Fruit fly (Drosophila melanogaster) whole organism, prepupa: ENCODE results near the gene CG11367.

ENCODE experiments used
- Blimp-1 ChIP-seq: fragments of 200-800 bp; sonication (Bioruptor generic); optimal IDR thresholded peaks from 3 replicates; lab custom pipeline; 2017; ENCODE audit warnings: missing biosample characterization, missing genetic modification characterization, mild to moderate bottlenecking, moderate library complexity, missing genetic modification reagents
- CG10631 ChIP-seq: fragments of 200-800 bp; sonication (Bioruptor generic); optimal IDR thresholded peaks from 2 replicates; lab custom pipeline; 2016; ENCODE audit warnings: missing biosample characterization, missing genetic modification characterization
- CG10669 ChIP-seq: fragments of 200-800 bp; sonication (Bioruptor generic); optimal IDR thresholded peaks from 3 replicates; lab custom pipeline; 2018; ENCODE audit warnings: missing biosample characterization, mild to moderate bottlenecking, missing genetic modification characterization, moderate library complexity
- CG11294 ChIP-seq: fragments of 200-800 bp; sonication (Bioruptor generic); IDR thresholded peaks from 2 replicates; pipeline ENCODE4 v1.3.6; 2022; ENCODE audit warnings: missing biosample characterization, missing genetic modification characterization
- CG11762 ChIP-seq: fragments of 200-800 bp; sonication (Bioruptor generic); optimal IDR thresholded peaks from 3 replicates; lab custom pipeline; 2016; ENCODE audit warnings: missing biosample characterization, missing genetic modification characterization; ENCODE audit not compliant: insufficient read depth
- CG11902 ChIP-seq: fragments of 200-800 bp; sonication (Bioruptor generic); optimal IDR thresholded peaks from 3 replicates; lab custom pipeline; 2016; ENCODE audit warnings: missing biosample characterization, missing genetic modification characterization
- CG15336 ChIP-seq: fragments of 200-800 bp; sonication (Bioruptor generic); IDR thresholded peaks from 2 replicates; pipeline ENCODE4 v1.3.6; 2022; ENCODE audit warnings: missing biosample characterization, missing genetic modification characterization
- CG1621 ChIP-seq: fragments of 200-800 bp; sonication (Bioruptor generic); optimal IDR thresholded peaks from 3 replicates; lab custom pipeline; 2018; ENCODE audit warnings: missing biosample characterization, mild to moderate bottlenecking, missing genetic modification characterization
- CG16779 ChIP-seq: fragments of 200-800 bp; sonication (Bioruptor generic); optimal IDR thresholded peaks from 3 replicates; lab custom pipeline; 2017; ENCODE audit warnings: missing biosample characterization, mild to moderate bottlenecking, missing genetic modification characterization
- CG31627 ChIP-seq: fragments of 200-800 bp; sonication (Bioruptor generic); optimal IDR thresholded peaks from 3 replicates; lab custom pipeline; 2016; ENCODE audit warnings: missing biosample characterization, missing genetic modification characterization
- CG34406 ChIP-seq: fragments of 200-800 bp; sonication (Bioruptor generic); optimal IDR thresholded peaks from 3 replicates; lab custom pipeline; 2016; ENCODE audit warnings: missing biosample characterization, missing genetic modification characterization
- CG3919 ChIP-seq: fragments of 200-800 bp; sonication (Bioruptor generic); optimal IDR thresholded peaks from 3 replicates; lab custom pipeline; 2016; ENCODE audit warnings: missing biosample characterization, missing genetic modification characterization
- CG6163 ChIP-seq: fragments of 200-800 bp; sonication (Bioruptor generic); IDR thresholded peaks from 3 replicates; pipeline ENCODE4 v1.3.6; 2022; ENCODE audit warnings: missing biosample characterization, missing genetic modification characterization
- CG6276 ChIP-seq: fragments of 200-800 bp; sonication (Bioruptor generic); optimal IDR thresholded peaks from 2 replicates; lab custom pipeline; 2017; ENCODE audit warnings: missing biosample characterization, mild to moderate bottlenecking, missing genetic modification characterization
- CG6792 ChIP-seq: fragments of 200-800 bp; sonication (Bioruptor generic); optimal IDR thresholded peaks from 3 replicates; lab custom pipeline; 2016; ENCODE audit warnings: missing biosample characterization, missing genetic modification characterization
- CG6808 ChIP-seq: fragments of 200-800 bp; sonication (Bioruptor generic); optimal IDR thresholded peaks from 3 replicates; lab custom pipeline; 2017; ENCODE audit warnings: missing biosample characterization, missing genetic modification characterization, mild to moderate bottlenecking, moderate library complexity, missing genetic modification reagents
- CG6854 ChIP-seq: fragments of 200-800 bp; sonication (Bioruptor generic); optimal IDR thresholded peaks from 2 replicates; lab custom pipeline; 2017; ENCODE audit warnings: missing biosample characterization, mild to moderate bottlenecking, missing genetic modification characterization
- CG7368 ChIP-seq: fragments of 200-800 bp; sonication (Bioruptor generic); optimal IDR thresholded peaks from 3 replicates; lab custom pipeline; 2016; ENCODE audit warnings: missing biosample characterization, missing genetic modification characterization
- CG8119 ChIP-seq: fragments of 200-800 bp; sonication (Bioruptor generic); IDR thresholded peaks from 3 replicates; pipeline ENCODE4 v1.3.6; 2022; ENCODE audit warnings: missing biosample characterization, missing genetic modification characterization
- CG8319 ChIP-seq: fragments of 200-800 bp; sonication (Bioruptor generic); optimal IDR thresholded peaks from 3 replicates; lab custom pipeline; 2016; ENCODE audit warnings: missing biosample characterization, missing genetic modification characterization
- CG9139 ChIP-seq: fragments of 200-800 bp; sonication (Bioruptor generic); optimal IDR thresholded peaks from 3 replicates; lab custom pipeline; 2017; ENCODE audit warnings: missing biosample characterization, mild to moderate bottlenecking, missing genetic modification characterization
- Eip78C ChIP-seq: fragments of 200-800 bp; sonication (Bioruptor generic); peaks from one replicate; lab custom pipeline; 2016; ENCODE audit warnings: missing biosample characterization, missing genetic modification characterization
- Eip93F ChIP-seq: fragments of 200-800 bp; sonication (Bioruptor generic); optimal IDR thresholded peaks from 2 replicates; lab custom pipeline; 2016; ENCODE audit warnings: missing biosample characterization, mild to moderate bottlenecking, missing genetic modification characterization
- Ets21C ChIP-seq: fragments of 200-800 bp; sonication (Bioruptor generic); optimal IDR thresholded peaks from 3 replicates; lab custom pipeline; 2016; ENCODE audit warnings: missing biosample characterization, missing genetic modification characterization
- Ets96B ChIP-seq: fragments of 200-800 bp; optimal IDR thresholded peaks from 2 replicates; lab custom pipeline; 2019; ENCODE audit warnings: missing biosample characterization, mild to moderate bottlenecking, missing genetic modification characterization, moderate library complexity
- Gug ChIP-seq: fragments of 200-800 bp; sonication (Bioruptor generic); IDR thresholded peaks from 2 replicates; pipeline ENCODE4 v1.3.6; 2022; ENCODE audit warnings: missing biosample characterization, missing genetic modification characterization
- Hr38 ChIP-seq: sonication (Bioruptor generic); optimal IDR thresholded peaks from 2 replicates; lab custom pipeline; 2016; ENCODE audit warnings: missing biosample characterization, missing genetic modification characterization
- Hr39 ChIP-seq: fragments of 200-800 bp; sonication (Bioruptor generic); optimal IDR thresholded peaks from 2 replicates; lab custom pipeline; 2016; ENCODE audit warnings: missing biosample characterization, missing genetic modification characterization
- Hr4 ChIP-seq: fragments of 200-800 bp; sonication (Bioruptor generic); optimal IDR thresholded peaks from 3 replicates; lab custom pipeline; 2016; ENCODE audit warnings: missing biosample characterization, missing genetic modification characterization
- Lpt ChIP-seq: fragments of 200-800 bp; sonication (Bioruptor generic); optimal IDR thresholded peaks from 3 replicates; lab custom pipeline; 2016; ENCODE audit warnings: missing biosample characterization, missing genetic modification characterization
- Met ChIP-seq: fragments of 200-800 bp; sonication (Bioruptor generic); optimal IDR thresholded peaks from 3 replicates; lab custom pipeline; 2016; ENCODE audit warnings: missing biosample characterization, missing genetic modification characterization
- OdsH ChIP-seq: fragments of 200-800 bp; sonication (Bioruptor generic); optimal IDR thresholded peaks from 3 replicates; lab custom pipeline; 2016; ENCODE audit warnings: missing biosample characterization, missing genetic modification characterization
- Smox ChIP-seq: fragments of 200-800 bp; sonication (Bioruptor generic); optimal IDR thresholded peaks from 3 replicates; lab custom pipeline; 2016; ENCODE audit warnings: missing biosample characterization, missing genetic modification characterization
- Sox102F ChIP-seq: fragments of 200-800 bp; sonication (Bioruptor generic); optimal IDR thresholded peaks from 2 replicates; lab custom pipeline; 2016; ENCODE audit warnings: missing biosample characterization, mild to moderate bottlenecking, missing genetic modification characterization
- Sox14 ChIP-seq: fragments of 200-800 bp; sonication (Bioruptor generic); optimal IDR thresholded peaks from 3 replicates; lab custom pipeline; 2016; ENCODE audit warnings: missing biosample characterization, missing genetic modification characterization
- achi ChIP-seq: fragments of 200-800 bp; sonication (Bioruptor generic); optimal IDR thresholded peaks from 3 replicates; lab custom pipeline; 2016; ENCODE audit warnings: missing biosample characterization, missing genetic modification characterization
- acj6 ChIP-seq: fragments of 200-800 bp; sonication (Bioruptor generic); optimal IDR thresholded peaks from 3 replicates; lab custom pipeline; 2016; ENCODE audit warnings: missing biosample characterization, missing genetic modification characterization
- dsx ChIP-seq: fragments of 200-800 bp; optimal IDR thresholded peaks from 3 replicates; lab custom pipeline; 2019; ENCODE audit warnings: missing biosample characterization, mild to moderate bottlenecking, missing genetic modification characterization, moderate library complexity; ENCODE audit not compliant: poor library complexity, severe bottlenecking
- eg ChIP-seq: fragments of 200-800 bp; sonication (Bioruptor generic); IDR thresholded peaks from 3 replicates; pipeline ENCODE4 v1.3.6; 2022; ENCODE audit warnings: missing biosample characterization, missing genetic modification characterization
- fd59A ChIP-seq: fragments of 200-800 bp; sonication (Bioruptor generic); optimal IDR thresholded peaks from 2 replicates; lab custom pipeline; 2017; ENCODE audit warnings: missing biosample characterization, mild to moderate bottlenecking, missing genetic modification characterization, missing genetic modification reagents
- fd85E ChIP-seq: fragments of 200-800 bp; sonication (Bioruptor generic); optimal IDR thresholded peaks from 3 replicates; lab custom pipeline; 2016; ENCODE audit warnings: missing biosample characterization, missing genetic modification characterization
- lz ChIP-seq: fragments of 200-800 bp; sonication (Bioruptor generic); optimal IDR thresholded peaks from 3 replicates; lab custom pipeline; 2016; ENCODE audit warnings: missing biosample characterization, missing genetic modification characterization
- net ChIP-seq: fragments of 200-800 bp; sonication (Bioruptor generic); optimal IDR thresholded peaks from 3 replicates; lab custom pipeline; 2016; ENCODE audit warnings: missing biosample characterization, missing genetic modification characterization
- salr ChIP-seq, 2 experiments: fragments of 200-800 bp; sonication (Bioruptor generic); optimal IDR thresholded peaks; 3 replicates each; lab custom pipeline; 2016 to 2018; ENCODE audit warnings: missing biosample characterization in 2 of 2, missing genetic modification characterization in 2 of 2, mild to moderate bottlenecking in 1 of 2
- spab ChIP-seq: fragments of 200-800 bp; sonication (Bioruptor generic); optimal IDR thresholded peaks from 2 replicates; lab custom pipeline; 2017; ENCODE audit warnings: missing biosample characterization, mild to moderate bottlenecking, missing genetic modification characterization, missing genetic modification reagents
- ss ChIP-seq, 2 experiments: fragments of 200-800 bp; sonication (Bioruptor generic); optimal IDR thresholded peaks; 2 replicates in 1 of 2; 3 replicates in 1 of 2; lab custom pipeline; 2017 to 2018; ENCODE audit warnings: mild to moderate bottlenecking in 2 of 2, missing biosample characterization in 2 of 2, missing genetic modification characterization in 2 of 2, moderate library complexity in 1 of 2
- svp ChIP-seq: fragments of 200-800 bp; sonication (Bioruptor generic); peaks from one replicate; lab custom pipeline; 2016; ENCODE audit warnings: missing biosample characterization, missing genetic modification characterization
- topi ChIP-seq: fragments of 200-800 bp; sonication (Bioruptor generic); optimal IDR thresholded peaks from 3 replicates; lab custom pipeline; 2016; ENCODE audit warnings: missing biosample characterization, missing genetic modification characterization
- vri ChIP-seq: fragments of 200-800 bp; sonication (Bioruptor generic); optimal IDR thresholded peaks from 3 replicates; lab custom pipeline; 2016; ENCODE audit warnings: missing biosample characterization, mild to moderate bottlenecking, missing genetic modification characterization

The CG11367 gene

dm6 chr3L:22713605-22714004 is 14.3 kb upstream of the CG11367 start:
- TF ChIP-seq Eip78C (GFP tag; lab: Kevin White, UChicago) (peak; percentile 4), CG6854 (GFP tag; lab: Kevin White, UChicago) (no peak), ss (GFP tag; optimal IDR thresholded peaks at IDR 0.05; lab: Kevin White, UChicago) (no peak)

DNA sequence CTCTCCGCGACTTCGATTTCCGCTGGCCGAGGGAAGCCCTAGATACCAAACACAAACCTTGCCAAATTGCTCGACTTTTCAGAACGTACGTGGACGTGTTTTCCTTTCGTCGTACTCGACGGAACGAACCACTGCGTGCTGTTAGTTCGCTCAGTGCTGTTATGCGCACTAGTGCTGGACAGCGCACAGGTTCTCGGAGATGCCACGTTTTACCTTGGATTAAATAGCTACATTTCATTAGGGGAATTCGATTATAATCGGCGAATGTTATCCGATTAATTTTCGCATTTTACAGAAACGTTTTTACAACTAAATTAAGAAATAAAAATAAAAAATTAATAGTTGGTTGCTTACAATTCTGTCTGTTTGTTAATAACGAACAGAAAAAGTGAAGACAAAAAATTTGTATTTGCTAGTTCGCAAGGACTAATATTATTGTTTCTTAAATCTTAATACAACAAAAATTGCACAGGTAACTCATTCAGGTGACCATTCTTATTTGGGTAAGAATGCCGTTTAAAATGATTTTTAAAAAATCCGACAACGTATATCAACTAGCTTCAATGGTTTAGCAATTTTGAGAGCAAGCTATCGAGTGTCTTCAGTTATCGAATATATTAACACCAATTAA is 10.7 kb upstream of the CG11367 start, which contains the start of the genes ArfGAP3 and CG32452:
TSS of gene ArfGAP3 (minus strand) at position 441 of the 631 bp plus-strand sequence.
TSS of gene CG32452 (plus strand) at position 592 of the 631 bp plus-strand sequence.
- TF ChIP-seq net (GFP tag; lab: Kevin White, UChicago) (peak; percentile 6), vri (GFP tag; lab: Kevin White, UChicago) (no peak), CG15336 (no peak), eg (GFP tag; lab: Robert Waterston, UW) (peak; percentile 85), CG31627 (peak; percentile 71), Eip78C (GFP tag; lab: Kevin White, UChicago) (peak; percentile 76), CG7368 (peak; percentile 43), CG10669 (GFP tag; lab: Kevin White, UChicago) (no peak), CG3919 (GFP tag; lab: Kevin White, UChicago) (peak; percentile 72), CG11762 (GFP tag; lab: Kevin White, UChicago) (peak; percentile 24), Eip93F (GFP tag; lab: Kevin White, UChicago) (peak; percentile 19), CG10631 (GFP tag; lab: Kevin White, UChicago) (peak; percentile 75), fd85E (no peak), Sox102F (GFP tag; lab: Kevin White, UChicago) (no peak), Met (no peak), topi (GFP tag; lab: Kevin White, UChicago) (peak; percentile 67), CG11294 (GFP tag; lab: Robert Waterston, UW) (no peak; the same call in 1 of the 2 replicates), Smox (GFP tag; lab: Kevin White, UChicago) (no peak), Gug (GFP tag; lab: Robert Waterston, UW) (peak; percentile 63), Hr4 (GFP tag; lab: Kevin White, UChicago) (peak; percentile 76), Blimp-1 (GFP tag; lab: Kevin White, UChicago) (no peak), Ets21C (GFP tag; lab: Kevin White, UChicago) (peak; percentile 54), CG16779 (tag; lab: Kevin White, UChicago) (no peak), svp (GFP tag; lab: Kevin White, UChicago) (no peak), CG6808 (GFP tag; lab: Kevin White, UChicago) (no peak), Sox14 (GFP tag; lab: Kevin White, UChicago) (peak; percentile 54), CG9139 (no peak), CG1621 (peak; percentile 50), CG6163 (peak; percentile 78), CG8319 (GFP tag; lab: Kevin White, UChicago) (peak; percentile 45), OdsH (GFP tag; lab: Kevin White, UChicago) (peak; percentile 77), spab (GFP tag; lab: Kevin White, UChicago) (no peak), Lpt (GFP tag; lab: Kevin White, UChicago) (peak; percentile 38), CG6276 (GFP tag; lab: Kevin White, UChicago) (no peak), ss (GFP tag; optimal IDR thresholded peaks at IDR 0.05; lab: Kevin White, UChicago) (no peak), fd59A (peak; percentile 6), Ets96B (tag; lab: Kevin White, UChicago) (peak; percentile 52), acj6 (peak; percentile 73), dsx (GFP tag; lab: Kevin White, UChicago) (peak; percentile 45), Hr38 (GFP tag; lab: Kevin White, UChicago) (no peak), lz (peak; percentile 81), Hr39 (GFP tag; lab: Kevin White, UChicago) (peak; percentile 71), CG8119 (peak; percentile 63), CG11902 (GFP tag; lab: Kevin White, UChicago) (peak; percentile 55), salr (GFP tag; optimal IDR thresholded peaks at IDR 0.05; lab: Kevin White, UChicago) (peak in 1 of 2 experiments; percentile 70), achi (peak; percentile 71), CG6854 (GFP tag; lab: Kevin White, UChicago) (no peak), CG6792 (GFP tag; lab: Kevin White, UChicago) (peak; percentile 34), CG34406 (GFP tag; lab: Kevin White, UChicago) (peak; percentile 48)
